Fruit fly (Drosophila melanogaster) whole organism, prepupa: ENCODE results near the gene CG43179.

Experiments
- Blimp-1 ChIP-seq: fragments of 200-800 bp; sonication (Bioruptor generic); optimal IDR thresholded peaks from 3 replicates; lab custom pipeline; 2017; ENCODE audit warnings: missing biosample characterization, missing genetic modification characterization, mild to moderate bottlenecking, moderate library complexity, missing genetic modification reagents
- CG10669 ChIP-seq: fragments of 200-800 bp; sonication (Bioruptor generic); optimal IDR thresholded peaks from 3 replicates; lab custom pipeline; 2018; ENCODE audit warnings: missing biosample characterization, mild to moderate bottlenecking, missing genetic modification characterization, moderate library complexity
- CG11762 ChIP-seq: fragments of 200-800 bp; sonication (Bioruptor generic); optimal IDR thresholded peaks from 3 replicates; lab custom pipeline; 2016; ENCODE audit warnings: missing biosample characterization, missing genetic modification characterization; ENCODE audit not compliant: insufficient read depth
- CG11902 ChIP-seq: fragments of 200-800 bp; sonication (Bioruptor generic); optimal IDR thresholded peaks from 3 replicates; lab custom pipeline; 2016; ENCODE audit warnings: missing biosample characterization, missing genetic modification characterization
- CG31627 ChIP-seq: fragments of 200-800 bp; sonication (Bioruptor generic); optimal IDR thresholded peaks from 3 replicates; lab custom pipeline; 2016; ENCODE audit warnings: missing biosample characterization, missing genetic modification characterization
- CG32006 ChIP-seq: fragments of 200-800 bp; sonication (Bioruptor generic); optimal IDR thresholded peaks from 3 replicates; lab custom pipeline; 2017; ENCODE audit warnings: missing biosample characterization, mild to moderate bottlenecking, missing genetic modification characterization
- CG34406 ChIP-seq: fragments of 200-800 bp; sonication (Bioruptor generic); optimal IDR thresholded peaks from 3 replicates; lab custom pipeline; 2016; ENCODE audit warnings: missing biosample characterization, missing genetic modification characterization
- CG3919 ChIP-seq: fragments of 200-800 bp; sonication (Bioruptor generic); optimal IDR thresholded peaks from 3 replicates; lab custom pipeline; 2016; ENCODE audit warnings: missing biosample characterization, missing genetic modification characterization
- CG4318 ChIP-seq: fragments of 200-800 bp; sonication (Bioruptor generic); optimal IDR thresholded peaks from 3 replicates; lab custom pipeline; 2017; ENCODE audit warnings: missing biosample characterization, mild to moderate bottlenecking, missing genetic modification characterization
- CG6163 ChIP-seq: fragments of 200-800 bp; sonication (Bioruptor generic); IDR thresholded peaks from 3 replicates; pipeline ENCODE4 v1.3.6; 2022; ENCODE audit warnings: missing biosample characterization, missing genetic modification characterization
- CG6276 ChIP-seq: fragments of 200-800 bp; sonication (Bioruptor generic); optimal IDR thresholded peaks from 2 replicates; lab custom pipeline; 2017; ENCODE audit warnings: missing biosample characterization, mild to moderate bottlenecking, missing genetic modification characterization
- CG6854 ChIP-seq: fragments of 200-800 bp; sonication (Bioruptor generic); optimal IDR thresholded peaks from 2 replicates; lab custom pipeline; 2017; ENCODE audit warnings: missing biosample characterization, mild to moderate bottlenecking, missing genetic modification characterization
- CG8119 ChIP-seq: fragments of 200-800 bp; sonication (Bioruptor generic); IDR thresholded peaks from 3 replicates; pipeline ENCODE4 v1.3.6; 2022; ENCODE audit warnings: missing biosample characterization, missing genetic modification characterization
- CG8632 ChIP-seq: fragments of 200-800 bp; sonication (Bioruptor generic); optimal IDR thresholded peaks from 3 replicates; lab custom pipeline; 2016; ENCODE audit warnings: missing biosample characterization, missing genetic modification characterization
- Eip93F ChIP-seq: fragments of 200-800 bp; sonication (Bioruptor generic); optimal IDR thresholded peaks from 2 replicates; lab custom pipeline; 2016; ENCODE audit warnings: missing biosample characterization, mild to moderate bottlenecking, missing genetic modification characterization
- Ets21C ChIP-seq: fragments of 200-800 bp; sonication (Bioruptor generic); optimal IDR thresholded peaks from 3 replicates; lab custom pipeline; 2016; ENCODE audit warnings: missing biosample characterization, missing genetic modification characterization
- Gug ChIP-seq: fragments of 200-800 bp; sonication (Bioruptor generic); IDR thresholded peaks from 2 replicates; pipeline ENCODE4 v1.3.6; 2022; ENCODE audit warnings: missing biosample characterization, missing genetic modification characterization
- Hr38 ChIP-seq: sonication (Bioruptor generic); optimal IDR thresholded peaks from 2 replicates; lab custom pipeline; 2016; ENCODE audit warnings: missing biosample characterization, missing genetic modification characterization
- Lpt ChIP-seq: fragments of 200-800 bp; sonication (Bioruptor generic); optimal IDR thresholded peaks from 3 replicates; lab custom pipeline; 2016; ENCODE audit warnings: missing biosample characterization, missing genetic modification characterization
- Sox102F ChIP-seq: fragments of 200-800 bp; sonication (Bioruptor generic); optimal IDR thresholded peaks from 2 replicates; lab custom pipeline; 2016; ENCODE audit warnings: missing biosample characterization, mild to moderate bottlenecking, missing genetic modification characterization
- Sox14 ChIP-seq: fragments of 200-800 bp; sonication (Bioruptor generic); optimal IDR thresholded peaks from 3 replicates; lab custom pipeline; 2016; ENCODE audit warnings: missing biosample characterization, missing genetic modification characterization
- Sox15 ChIP-seq: fragments of 200-800 bp; sonication (Bioruptor generic); optimal IDR thresholded peaks from 3 replicates; lab custom pipeline; 2016; ENCODE audit warnings: missing biosample characterization, missing genetic modification characterization
- achi ChIP-seq: fragments of 200-800 bp; sonication (Bioruptor generic); optimal IDR thresholded peaks from 3 replicates; lab custom pipeline; 2016; ENCODE audit warnings: missing biosample characterization, missing genetic modification characterization
- acj6 ChIP-seq: fragments of 200-800 bp; sonication (Bioruptor generic); optimal IDR thresholded peaks from 3 replicates; lab custom pipeline; 2016; ENCODE audit warnings: missing biosample characterization, missing genetic modification characterization
- eg ChIP-seq: fragments of 200-800 bp; sonication (Bioruptor generic); IDR thresholded peaks from 3 replicates; pipeline ENCODE4 v1.3.6; 2022; ENCODE audit warnings: missing biosample characterization, missing genetic modification characterization
- esn ChIP-seq: fragments of 200-800 bp; sonication (Bioruptor generic); optimal IDR thresholded peaks from 2 replicates; lab custom pipeline; 2016; ENCODE audit warnings: missing biosample characterization, mild to moderate bottlenecking, missing genetic modification characterization, moderate library complexity
- fd85E ChIP-seq: fragments of 200-800 bp; sonication (Bioruptor generic); optimal IDR thresholded peaks from 3 replicates; lab custom pipeline; 2016; ENCODE audit warnings: missing biosample characterization, missing genetic modification characterization
- fkh ChIP-seq: fragments of 200-800 bp; sonication (Bioruptor generic); optimal IDR thresholded peaks from 3 replicates; lab custom pipeline; 2017; ENCODE audit warnings: missing biosample characterization, mild to moderate bottlenecking, missing genetic modification characterization, moderate library complexity
- pdm3 ChIP-seq: fragments of 200-800 bp; sonication (Bioruptor generic); optimal IDR thresholded peaks from 3 replicates; lab custom pipeline; 2016; ENCODE audit warnings: missing biosample characterization, missing genetic modification characterization
- salr ChIP-seq, 2 experiments: fragments of 200-800 bp; sonication (Bioruptor generic); optimal IDR thresholded peaks; 3 replicates each; lab custom pipeline; 2016 to 2018; ENCODE audit warnings: missing biosample characterization in 2 of 2, missing genetic modification characterization in 2 of 2, mild to moderate bottlenecking in 1 of 2
- svp ChIP-seq: fragments of 200-800 bp; sonication (Bioruptor generic); peaks from one replicate; lab custom pipeline; 2016; ENCODE audit warnings: missing biosample characterization, missing genetic modification characterization
- topi ChIP-seq: fragments of 200-800 bp; sonication (Bioruptor generic); optimal IDR thresholded peaks from 3 replicates; lab custom pipeline; 2016; ENCODE audit warnings: missing biosample characterization, missing genetic modification characterization

Gene CG43179

DNA sequence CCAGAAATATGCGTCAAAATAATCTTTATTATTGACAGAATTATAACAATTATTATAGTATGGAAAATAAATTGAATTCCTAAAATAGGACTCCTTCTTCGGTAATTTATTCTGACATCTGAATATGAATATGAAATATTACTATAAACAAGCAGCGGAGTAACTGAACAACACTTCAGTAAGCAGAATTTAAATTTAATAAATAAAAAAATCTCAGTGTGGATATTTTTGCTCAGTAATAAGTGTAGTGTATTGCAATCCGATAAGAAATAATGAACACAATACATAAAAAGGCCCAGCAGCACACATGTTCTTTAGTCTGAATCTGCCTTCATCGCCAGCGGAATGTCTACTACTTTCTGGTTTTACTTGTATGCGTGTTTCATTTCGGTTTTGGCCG is at the start of gene CG43179:
Gene CG43179, plus strand, starts transcription at position 301 of the 400 bp plus-strand sequence.
- TF ChIP-seq svp (GFP tag; lab: Kevin White, UChicago): peak; percentile 15
- no peak for TF ChIP-seq CG32006 (GFP tag; lab: Kevin White, UChicago)

dm6 chr3R:14214776-14215175 is 41.1 kb upstream of the CG43179 start, which contains the start of gene Dop1R1:
Gene Dop1R1 (minus strand): TSS chr3R:14214810.
- TF ChIP-seq CG4318 (no peak), salr (GFP tag; optimal IDR thresholded peaks at IDR 0.05; lab: Kevin White, UChicago) (no peak), CG6854 (GFP tag; lab: Kevin White, UChicago) (no peak), fkh (GFP tag; lab: Kevin White, UChicago) (no peak), CG10669 (GFP tag; lab: Kevin White, UChicago) (no peak)

DNA sequence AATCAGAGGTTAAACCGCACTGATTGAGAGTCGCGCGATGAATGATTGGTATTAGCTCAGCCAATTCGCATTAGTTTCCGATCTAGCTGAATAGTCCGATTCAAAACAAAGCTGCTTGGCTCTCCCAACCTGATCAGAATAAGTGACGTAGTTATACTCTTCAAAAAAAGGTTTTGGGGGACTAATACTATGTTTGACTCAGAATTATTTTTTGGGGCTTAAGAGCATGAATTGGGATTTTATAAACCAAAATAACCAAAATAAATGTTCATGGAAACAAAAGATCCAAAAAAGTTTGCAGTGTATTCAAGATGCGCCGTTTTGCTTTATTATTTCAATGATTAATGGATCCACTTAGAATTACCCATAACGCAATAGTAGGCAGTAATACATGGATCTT is 38.1 kb upstream of the CG43179 start, which contains the start of gene CG9649:
Gene CG9649, minus strand, starts transcription at position 44 of the 400 bp plus-strand sequence.
- TF ChIP-seq CG6276 (GFP tag; lab: Kevin White, UChicago): no peak
- TF ChIP-seq eg: peak; percentile 53; the same call in 1 of the 3 replicates
- 0 out of 2 replicates have a peak, but pooled peaks have one; percentile 23 for TF ChIP-seq Gug (GFP tag; lab: Robert Waterston, UW)

DNA sequence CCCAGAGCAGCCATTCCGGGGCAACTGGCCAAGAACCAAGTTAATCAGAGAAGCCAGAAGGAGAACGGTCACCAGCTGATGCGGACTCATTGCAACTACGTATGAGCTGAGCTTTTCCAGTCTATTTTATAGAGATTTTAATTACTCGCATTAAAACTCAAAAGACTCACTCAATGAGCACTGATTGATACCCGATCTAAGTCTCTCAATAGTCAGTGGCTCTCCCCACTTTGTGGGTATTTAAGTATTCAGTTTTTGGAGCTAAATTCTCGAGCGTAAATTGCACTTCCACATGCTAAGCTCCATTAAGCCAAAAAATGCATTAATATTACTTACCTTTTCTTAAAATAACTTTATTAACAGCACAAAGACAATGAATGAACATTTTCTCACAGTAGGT is 35.8 kb upstream of the CG43179 start, which contains the start of gene CG31326:
Gene CG31326, minus strand, starts transcription at position 101 of the 400 bp plus-strand sequence.
- TF ChIP-seq topi (GFP tag; lab: Kevin White, UChicago) (no peak), esn (GFP tag; lab: Kevin White, UChicago) (no peak), CG6163 (GFP tag; lab: Robert Waterston, UW) (no peak), CG3919 (no peak), CG11762 (GFP tag; lab: Kevin White, UChicago) (no peak), CG34406 (no peak), fd85E (GFP tag; lab: Kevin White, UChicago) (no peak), CG11902 (GFP tag; lab: Kevin White, UChicago) (no peak), Ets21C (GFP tag; lab: Kevin White, UChicago) (no peak), CG32006 (GFP tag; lab: Kevin White, UChicago) (no peak), Sox14 (GFP tag; lab: Kevin White, UChicago) (no peak), salr (GFP tag; optimal IDR thresholded peaks at IDR 0.05; lab: Kevin White, UChicago) (no peak), CG6854 (GFP tag; lab: Kevin White, UChicago) (no peak), CG31627 (no peak), pdm3 (GFP tag; lab: Kevin White, UChicago) (no peak)

DNA sequence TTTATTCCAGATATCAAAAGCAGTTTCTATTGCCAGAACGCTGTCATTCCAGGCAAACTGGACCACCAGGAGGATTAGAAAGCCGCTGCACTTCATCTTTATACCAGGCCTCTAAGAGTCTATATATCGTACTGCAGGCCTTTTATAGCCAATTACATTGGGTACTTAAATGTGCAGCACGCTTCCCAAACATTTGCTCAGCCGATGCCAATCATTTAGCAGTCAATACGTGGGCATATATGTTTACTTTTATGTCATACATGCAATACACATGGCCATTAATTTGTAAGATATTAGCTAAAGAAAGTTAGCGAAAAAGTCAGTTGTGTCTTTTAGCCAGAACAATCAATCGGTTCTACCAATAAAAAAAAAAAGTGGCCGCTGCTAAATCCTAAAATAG is 34.4 kb upstream of the CG43179 start, which contains the start of gene CG33109:
Gene CG33109, minus strand, starts transcription at position 101 of the 400 bp plus-strand sequence.
- TF ChIP-seq Lpt (GFP tag; lab: Kevin White, UChicago) (no peak), achi (GFP tag; lab: Kevin White, UChicago) (no peak), CG8119 (GFP tag; lab: Robert Waterston, UW) (no peak), Hr38 (GFP tag; lab: Kevin White, UChicago) (no peak), acj6 (GFP tag; lab: Kevin White, UChicago) (no peak), Sox102F (GFP tag; lab: Kevin White, UChicago) (no peak), salr (GFP tag; optimal IDR thresholded peaks at IDR 0.05; lab: Kevin White, UChicago) (no peak), Blimp-1 (GFP tag; lab: Kevin White, UChicago) (no peak), CG8632 (GFP tag; lab: Kevin White, UChicago) (no peak), CG3919 (no peak), CG4318 (no peak), Sox15 (GFP tag; lab: Kevin White, UChicago) (no peak), topi (GFP tag; lab: Kevin White, UChicago) (no peak), Eip93F (no peak)
